Worm (Caenorhabditis elegans): ENCODE measurements around the gene Y7A9A.1.

Y7A9A.1 gene

ce11 chrIV:16180898-16181482 is 15.8 kb upstream of the Y7A9A.1 start (continued):
- no peak; the same call in 1 of the 2 replicates for TF ChIP-seq php-3 (GFP tag; IDR thresholded peaks at IDR 0.05)
- peak; percentile 100 for TF ChIP-seq dmd-6 (GFP tag; IDR thresholded peaks at IDR 0.05)
- peak; percentile 32 for TF ChIP-seq nhr-25 (tag; optimal IDR thresholded peaks at IDR 0.05; ENCODE audit: borderline replicate concordance, insufficient read depth)
- TF ChIP-seq hif-1 (tag; optimal IDR thresholded peaks at IDR 0.05), result no peak
- no peak for TF ChIP-seq hmg-1.1 (GFP tag; IDR thresholded peaks at IDR 0.05)
- no peak for TF ChIP-seq ceh-44 (GFP tag; IDR thresholded peaks at IDR 0.05)
- no peak for TF ChIP-seq daf-19 (GFP tag; conservative IDR thresholded peaks at IDR 0.05)
- no peak for TF ChIP-seq ZK337.2 (GFP tag; IDR thresholded peaks at IDR 0.05)
- TF ChIP-seq fkh-10 (GFP tag; optimal IDR thresholded peaks at IDR 0.05), result no peak
- TF ChIP-seq Y5F2A.4 (GFP tag; optimal IDR thresholded peaks at IDR 0.05), result no peak
- TF ChIP-seq nhr-28 (tag; optimal IDR thresholded peaks at IDR 0.05), result peak; percentile 96
- TF ChIP-seq D1046.2 (GFP tag; IDR thresholded peaks at IDR 0.05), result no peak
- TF ChIP-seq dpl-1 (GFP tag; optimal IDR thresholded peaks at IDR 0.05), result peak; percentile 17
- TF ChIP-seq unc-62 (GFP tag; optimal IDR thresholded peaks at IDR 0.05 in 1 of 2), result peak in 1 of 2 experiments; percentile 73
- TF ChIP-seq unc-62 (tag; optimal IDR thresholded peaks at IDR 0.05), result no peak
- TF ChIP-seq fos-1 (tag; optimal IDR thresholded peaks at IDR 0.05), result no peak
- no peak for TF ChIP-seq ces-1 (GFP tag; optimal IDR thresholded peaks at IDR 0.05)
- peak; percentile 27 for TF ChIP-seq spr-1 (tag; optimal IDR thresholded peaks at IDR 0.05)
- no peak for TF ChIP-seq sdz-12 (GFP tag; optimal IDR thresholded peaks at IDR 0.05)
- peak; percentile 20 for TF ChIP-seq rbr-2 (tag; optimal IDR thresholded peaks at IDR 0.05)
- peak; percentile 53 for TF ChIP-seq snpc-4 (tag; optimal IDR thresholded peaks at IDR 0.05)
- TF ChIP-seq nhr-41 (GFP tag; IDR thresholded peaks at IDR 0.05), result no peak
- TF ChIP-seq ceh-32 (tag; optimal IDR thresholded peaks at IDR 0.05; ENCODE audit: poor library complexity), result no peak
- TF ChIP-seq T20F7.1 (GFP tag; optimal IDR thresholded peaks at IDR 0.05), result peak; percentile 39
- no peak for TF ChIP-seq zip-11 (GFP tag; IDR thresholded peaks at IDR 0.05)
- no peak for TF ChIP-seq daf-8 (GFP tag; IDR thresholded peaks at IDR 0.05)
- no peak for TF ChIP-seq egl-27 (tag; optimal IDR thresholded peaks at IDR 0.05)
- TF ChIP-seq unc-130 (GFP tag; optimal IDR thresholded peaks at IDR 0.05), result no peak
- TF ChIP-seq set-16 (GFP tag; IDR thresholded peaks at IDR 0.05), result no peak
- no peak for TF ChIP-seq lir-3 (tag; optimal IDR thresholded peaks at IDR 0.05)
- no peak for TF ChIP-seq F49E8.2 (tag; optimal IDR thresholded peaks at IDR 0.05; ENCODE audit: borderline replicate concordance)
- TF ChIP-seq nhr-6 (tag; optimal IDR thresholded peaks at IDR 0.05), result no peak
- TF ChIP-seq duxl-1 (tag; optimal IDR thresholded peaks at IDR 0.05; ENCODE audit: poor library complexity), result peak; percentile 68
- TF ChIP-seq skn-1 (tag; optimal IDR thresholded peaks at IDR 0.05), result no peak
- no peak for TF ChIP-seq zag-1 (tag; optimal IDR thresholded peaks at IDR 0.05)
- no peak for TF ChIP-seq ctbp-1 (GFP tag; IDR thresholded peaks at IDR 0.05)
- peak; percentile 94 for TF ChIP-seq nhr-48 (tag; optimal IDR thresholded peaks at IDR 0.05)
- TF ChIP-seq egl-43 (GFP tag; IDR thresholded peaks at IDR 0.05), result no peak
- TF ChIP-seq saeg-2 (GFP tag; IDR thresholded peaks at IDR 0.05), result no peak
- TF ChIP-seq mes-2 (tag; optimal IDR thresholded peaks at IDR 0.05; ENCODE audit: poor library complexity, severe bottlenecking), result no peak
- peak; percentile 78 for TF ChIP-seq cey-2 (tag; optimal IDR thresholded peaks at IDR 0.05; ENCODE audit: borderline replicate concordance, insufficient read depth)
- TF ChIP-seq ama-1 (optimal IDR thresholded peaks at IDR 0.05), result no peak
- TF ChIP-seq Y105C5A.15 (GFP tag; IDR thresholded peaks at IDR 0.05), result no peak
- TF ChIP-seq tra-1 (GFP tag; IDR thresholded peaks at IDR 0.05), result no peak; the same call in none of the 2 replicates
- TF ChIP-seq snpc-1.2 (GFP tag; IDR thresholded peaks at IDR 0.05), result no peak
- no peak for TF ChIP-seq aha-1 (tag)
- peak; percentile 44 for TF ChIP-seq jun-1 (tag; optimal IDR thresholded peaks at IDR 0.05)
- no peak for TF ChIP-seq arid-1 (GFP tag; conservative IDR thresholded peaks at IDR 0.05)
- TF ChIP-seq mdl-1 (tag; optimal IDR thresholded peaks at IDR 0.05), result peak in 1 of 2 experiments; percentile 86
- TF ChIP-seq nhr-111 (GFP tag; optimal IDR thresholded peaks at IDR 0.05), result no peak
- no peak for TF ChIP-seq mxl-2 (GFP tag; conservative IDR thresholded peaks at IDR 0.05)

Data from whole organism, L4 larva.